Worm (Caenorhabditis elegans): ENCODE data around the gene sams-1.

Gene sams-1

ce11 chrX:11962050-11962788, 3.5 kb upstream of the sams-1 start (continued):
- peak; percentile 75; the same call in 1 of the 2 replicates for TF ChIP-seq nhr-41 (GFP tag; IDR thresholded peaks at IDR 0.05)
- TF ChIP-seq Y75B8A.6 (GFP tag; IDR thresholded peaks at IDR 0.05) = no peak
- TF ChIP-seq lim-7 (GFP tag; IDR thresholded peaks at IDR 0.05) = no peak
- no peak for TF ChIP-seq ama-1 (optimal IDR thresholded peaks at IDR 0.05)
- no peak for TF ChIP-seq T20F7.1 (GFP tag; optimal IDR thresholded peaks at IDR 0.05)
- no peak for TF ChIP-seq ztf-11 (tag; optimal IDR thresholded peaks at IDR 0.05)
- TF ChIP-seq dmd-8 (GFP tag; IDR thresholded peaks at IDR 0.05) = no peak
- TF ChIP-seq F37D6.2 (tag; optimal IDR thresholded peaks at IDR 0.05) = no peak
- TF ChIP-seq unc-39 (tag; optimal IDR thresholded peaks at IDR 0.05) = no peak
- TF ChIP-seq gei-8 (GFP tag; optimal IDR thresholded peaks at IDR 0.05) = no peak
- peak; percentile 33 for TF ChIP-seq pqm-1 (tag; optimal IDR thresholded peaks at IDR 0.05)
- no peak for TF ChIP-seq ZK337.2 (GFP tag; IDR thresholded peaks at IDR 0.05)
- no peak for TF ChIP-seq attf-4 (tag; optimal IDR thresholded peaks at IDR 0.05)
- no peak for TF ChIP-seq lin-13 (GFP tag; optimal IDR thresholded peaks at IDR 0.05)
- TF ChIP-seq dmd-9 (GFP tag; IDR thresholded peaks at IDR 0.05) = no peak

- no peak for TF ChIP-seq mdl-1 (tag; optimal IDR thresholded peaks at IDR 0.05)
- peak; percentile 53 for TF ChIP-seq aha-1 (tag)
Measured at ce11 chrX:11963659-11964058, 2.1 kb upstream of the sams-1 start.

ce11 chrX:11964555-11964954, 1.2 kb upstream of the sams-1 start:
- TF ChIP-seq ceh-32 (tag; optimal IDR thresholded peaks at IDR 0.05; ENCODE audit: poor library complexity) = no peak
- no peak for TF ChIP-seq ctbp-1 (GFP tag; IDR thresholded peaks at IDR 0.05)
- peak; percentile 7 for TF ChIP-seq mep-1 (tag; optimal IDR thresholded peaks at IDR 0.05)
- no peak for TF ChIP-seq R02D3.7 (tag; optimal IDR thresholded peaks at IDR 0.05)
- TF ChIP-seq lir-3 (tag; optimal IDR thresholded peaks at IDR 0.05) = no peak
- no peak for TF ChIP-seq tag-97 (GFP tag; IDR thresholded peaks at IDR 0.05)
- TF ChIP-seq ZK546.5 (tag; optimal IDR thresholded peaks at IDR 0.05) = no peak
- TF ChIP-seq saeg-2 (GFP tag; IDR thresholded peaks at IDR 0.05) = no peak
- TF ChIP-seq nhr-102 (tag; optimal IDR thresholded peaks at IDR 0.05) = peak; percentile 44
- no peak for TF ChIP-seq sdz-12 (GFP tag; optimal IDR thresholded peaks at IDR 0.05)
- no peak for TF ChIP-seq ztf-7 (tag; optimal IDR thresholded peaks at IDR 0.05)
- no peak for TF ChIP-seq unc-62 (GFP tag; optimal IDR thresholded peaks at IDR 0.05 in 1 of 2)
- no peak for TF ChIP-seq unc-62 (tag; optimal IDR thresholded peaks at IDR 0.05)
- TF ChIP-seq fos-1 (tag; optimal IDR thresholded peaks at IDR 0.05) = no peak
- no peak for TF ChIP-seq ces-1 (GFP tag; optimal IDR thresholded peaks at IDR 0.05)
- TF ChIP-seq egl-27 (tag; optimal IDR thresholded peaks at IDR 0.05) = no peak
- no peak for TF ChIP-seq zip-2 (tag; optimal IDR thresholded peaks at IDR 0.05)
- no peak for TF ChIP-seq spr-3 (GFP tag; optimal IDR thresholded peaks at IDR 0.05)
- TF ChIP-seq jun-1 (tag; optimal IDR thresholded peaks at IDR 0.05) = no peak
- TF ChIP-seq nhr-42 (GFP tag; IDR thresholded peaks at IDR 0.05) = no peak
- TF ChIP-seq nhr-41 (GFP tag; IDR thresholded peaks at IDR 0.05) = no peak
- TF ChIP-seq Y48G9A.11 (GFP tag; IDR thresholded peaks at IDR 0.05) = no peak
- no peak for TF ChIP-seq hmg-1.1 (GFP tag; IDR thresholded peaks at IDR 0.05)
- TF ChIP-seq hif-1 (tag; optimal IDR thresholded peaks at IDR 0.05) = peak in 1 of 2 experiments; percentile 81
- no peak for TF ChIP-seq attf-4 (tag; optimal IDR thresholded peaks at IDR 0.05)
- TF ChIP-seq nhr-10 (tag; optimal IDR thresholded peaks at IDR 0.05) = no peak
- TF ChIP-seq ama-1 (optimal IDR thresholded peaks at IDR 0.05) = no peak
- TF ChIP-seq hlh-30 (tag; optimal IDR thresholded peaks at IDR 0.05; ENCODE audit: insufficient read depth) = peak; percentile 15
- TF ChIP-seq duxl-1 (tag; optimal IDR thresholded peaks at IDR 0.05; ENCODE audit: poor library complexity) = no peak
- TF ChIP-seq skn-1 (tag; optimal IDR thresholded peaks at IDR 0.05) = no peak
- no peak for TF ChIP-seq T20F7.1 (GFP tag; optimal IDR thresholded peaks at IDR 0.05)
- TF ChIP-seq zfp-3 (GFP tag; conservative IDR thresholded peaks at IDR 0.05) = no peak
- TF ChIP-seq nhr-77 (tag; optimal IDR thresholded peaks at IDR 0.05) = peak; percentile 32
- TF ChIP-seq arid-1 (GFP tag; conservative IDR thresholded peaks at IDR 0.05) = no peak
- TF ChIP-seq aha-1 (tag) = peak; percentile 40
- TF ChIP-seq lim-7 (GFP tag; IDR thresholded peaks at IDR 0.05) = no peak
- TF ChIP-seq dpl-1 (GFP tag; optimal IDR thresholded peaks at IDR 0.05) = no peak

Data from whole organism, L4 larva.